Fruit fly (Drosophila melanogaster) whole organism, pupa: ENCODE measurements around the gene CG9903.

Experiments used
- CG10348 ChIP-seq: fragments of 200-800 bp; sonication (Bioruptor generic); IDR thresholded peaks from 2 replicates; pipeline ENCODE4 v1.3.6; 2022; ENCODE audit warnings: missing biosample characterization, missing genetic modification characterization
- CG12605 ChIP-seq: fragments of 200-800 bp; sonication (Bioruptor generic); IDR thresholded peaks from 2 replicates; pipeline ENCODE4 v1.3.6; 2022; ENCODE audit warnings: missing biosample characterization, missing genetic modification characterization
- CG13204 ChIP-seq: fragments of 200-800 bp; sonication (Bioruptor generic); optimal IDR thresholded peaks from 2 replicates; lab custom pipeline; 2018; ENCODE audit warnings: missing biosample characterization, mild to moderate bottlenecking, missing genetic modification characterization, moderate library complexity
- CG17806 ChIP-seq: fragments of 200-800 bp; sonication (Bioruptor generic); optimal IDR thresholded peaks from 2 replicates; lab custom pipeline; 2018; ENCODE audit warnings: missing biosample characterization, mild to moderate bottlenecking, missing genetic modification characterization, moderate library complexity
- CG32121 ChIP-seq: fragments of 200-800 bp; sonication (Bioruptor generic); IDR thresholded peaks from 2 replicates; pipeline ENCODE4 v1.3.6; 2022; ENCODE audit warnings: missing biosample characterization, missing genetic modification characterization
- CG34367 ChIP-seq: fragments of 200-800 bp; sonication (Bioruptor generic); optimal IDR thresholded peaks from 2 replicates; lab custom pipeline; 2018; ENCODE audit warnings: missing biosample characterization, mild to moderate bottlenecking, missing genetic modification characterization
- CG4496 ChIP-seq: fragments of 200-800 bp; sonication (Bioruptor generic); IDR thresholded peaks from 3 replicates; pipeline ENCODE4 v1.3.6; 2022; ENCODE audit warnings: missing biosample characterization, missing genetic modification characterization
- CG8159 ChIP-seq: fragments of 200-800 bp; sonication (Bioruptor generic); optimal IDR thresholded peaks from 3 replicates; lab custom pipeline; 2018; ENCODE audit warnings: missing biosample characterization, mild to moderate bottlenecking, missing genetic modification characterization, moderate library complexity
- CG9948 ChIP-seq: fragments of 200-800 bp; sonication (Bioruptor generic); optimal IDR thresholded peaks from 2 replicates; lab custom pipeline; 2018; ENCODE audit warnings: missing biosample characterization, mild to moderate bottlenecking, missing genetic modification characterization, moderate library complexity
- D1 ChIP-seq: fragments of 200-800 bp; sonication (Bioruptor generic); optimal IDR thresholded peaks from 2 replicates; lab custom pipeline; 2018; ENCODE audit warnings: missing biosample characterization, mild to moderate bottlenecking, missing genetic modification characterization, moderate library complexity
- EcR ChIP-seq: fragments of 200-800 bp; sonication (Bioruptor generic); optimal IDR thresholded peaks from 3 replicates; lab custom pipeline; 2019; ENCODE audit warnings: missing biosample characterization, missing genetic modification characterization, mild to moderate bottlenecking, moderate library complexity, missing genetic modification reagents
- Ets98B ChIP-seq: fragments of 200-800 bp; sonication (Bioruptor generic); IDR thresholded peaks from 2 replicates; pipeline ENCODE4 v1.3.6; 2022; ENCODE audit warnings: missing biosample characterization, missing genetic modification characterization
- fd96Ca ChIP-seq: fragments of 200-800 bp; sonication (Bioruptor generic); IDR thresholded peaks from 3 replicates; pipeline ENCODE4 v1.3.6; 2022; ENCODE audit warnings: missing biosample characterization, missing genetic modification characterization
- gl ChIP-seq: fragments of 200-800 bp; sonication (Bioruptor generic); optimal IDR thresholded peaks from 2 replicates; lab custom pipeline; 2018; ENCODE audit warnings: missing biosample characterization, mild to moderate bottlenecking, missing genetic modification characterization

dm6 chrX:16565377-16565776, 24.7 kb upstream of the CG9903 start:
- TF ChIP-seq CG8159 (no peak), gl (tag; lab: Kevin White, UChicago) (no peak), CG12605 (GFP tag; lab: Robert Waterston, UW) (no peak), CG13204 (GFP tag; lab: Kevin White, UChicago) (no peak), CG34367 (tag; lab: Kevin White, UChicago) (no peak), fd96Ca (GFP tag; lab: Robert Waterston, UW) (no peak), Ets98B (GFP tag; lab: Robert Waterston, UW) (no peak), CG4496 (GFP tag; lab: Robert Waterston, UW) (no peak), EcR (GFP tag; lab: Kevin White, UChicago) (no peak), CG17806 (tag; lab: Kevin White, UChicago) (no peak), CG32121 (no peak), CG9948 (no peak), D1 (tag; lab: Kevin White, UChicago) (no peak), CG10348 (no peak)
